Worm (Caenorhabditis elegans): Measurements from ENCODE around the gene nhr-257.

- TF ChIP-seq W03F9.2 (tag; optimal IDR thresholded peaks at IDR 0.05) (no peak), him-1 (tag; optimal IDR thresholded peaks at IDR 0.05) (no peak), dao-5 (tag; optimal IDR thresholded peaks at IDR 0.05) (no peak)
Observed at ce11 chrII:3823855-3824254, 28.9 kb upstream of the nhr-257 start, which contains the start of gene skr-15.
